Worm (Caenorhabditis elegans) whole organism, L1 larva: ENCODE data around the gene thn-1.
A peak's percentile ranks its signal among the peaks of the same experiment; 100 is the strongest.

ENCODE experiments used
- blmp-1 ChIP-seq: fragments of 150-350 bp; optimal IDR thresholded peaks from 2 replicates; lab custom pipeline; 2014; ENCODE audit warnings: missing biosample characterization, missing genetic modification characterization
- ces-1 ChIP-seq: fragments of 150-350 bp; optimal IDR thresholded peaks from 2 replicates; lab custom pipeline; 2014; ENCODE audit warnings: missing biosample characterization, missing genetic modification reagents, missing genetic modification characterization
- dpl-1 ChIP-seq, 3 experiments: fragments of 150-350 bp in 2 of 3; sonication (generic microtip) in 1 of 3; optimal IDR thresholded peaks; 2 replicates each; lab custom pipeline; 2014 to 2017; ENCODE audit warnings: missing biosample characterization in 3 of 3, missing genetic modification characterization in 3 of 3, missing genetic modification reagents in 3 of 3
- egl-27 ChIP-seq, 2 experiments: fragments of 150-350 bp in 1 of 2; sonication (generic microtip); optimal IDR thresholded peaks; 3 replicates each; lab custom pipeline; 2017 to 2018; ENCODE audit warnings: missing biosample characterization in 2 of 2, missing genetic modification characterization in 2 of 2, missing genetic modification reagents in 2 of 2
- lin-39 ChIP-seq: fragments of 150-350 bp; optimal IDR thresholded peaks from 2 replicates; lab custom pipeline; 2014; ENCODE audit warnings: missing biosample characterization, missing genetic modification reagents, missing genetic modification characterization
- mdl-1 ChIP-seq, 2 experiments: fragments of 150-350 bp; optimal IDR thresholded peaks; 2 replicates each; lab custom pipeline; 2014 to 2017; ENCODE audit warnings: missing biosample characterization in 2 of 2, missing genetic modification characterization in 2 of 2, inconsistent platforms in 1 of 2
- nhr-12 ChIP-seq: sonication (generic microtip); optimal IDR thresholded peaks from 2 replicates; lab custom pipeline; 2017; ENCODE audit warnings: missing biosample characterization, missing genetic modification characterization

ce11 chrIV:12404137-12404536 lies 24.3 kb downstream of the thn-1 start, which contains the start of gene gex-3:
- peak in 1 of 2 experiments; percentile 75 for TF ChIP-seq mdl-1 (tag; optimal IDR thresholded peaks at IDR 0.05; lab: Kevin White, UChicago)
- peak; percentile 93 to 96 (median 96) for TF ChIP-seq dpl-1 (GFP tag; optimal IDR thresholded peaks at IDR 0.05; lab: Kevin White, UChicago)
- peak; percentile 33 for TF ChIP-seq lin-39 (tag; lab: Kevin White, UChicago)
- TF ChIP-seq nhr-12 (tag; lab: Kevin White, UChicago), result no peak
- TF ChIP-seq ces-1, result peak; percentile 89
- no peak for TF ChIP-seq egl-27 (tag; optimal IDR thresholded peaks at IDR 0.05; lab: Kevin White, UChicago)
- TF ChIP-seq blmp-1 (tag; lab: Kevin White, UChicago), result no peak
